Worm (Caenorhabditis elegans): ENCODE results near the gene F26G1.5.

ce11 chrII:4753133-4753532, 18.0 kb downstream of the F26G1.5 start, which contains the start of gene C27D9.1:
- no peak for TF ChIP-seq ref-1 (GFP tag; conservative IDR thresholded peaks at IDR 0.05)
- no peak for TF ChIP-seq med-1 (GFP tag; optimal IDR thresholded peaks at IDR 0.05; ENCODE audit: insufficient read depth)
- TF ChIP-seq flt-1 (GFP tag; IDR thresholded peaks at IDR 0.05), result no peak
- TF ChIP-seq tab-1 (GFP tag; IDR thresholded peaks at IDR 0.05), result no peak
